Fruit fly (Drosophila melanogaster) whole organism, prepupa: ENCODE measurements around the gene CG6791.

Experiments used
- CG11902 ChIP-seq: fragments of 200-800 bp; sonication (Bioruptor generic); optimal IDR thresholded peaks from 3 replicates; lab custom pipeline; 2016; ENCODE audit warnings: missing biosample characterization, missing genetic modification characterization
- CG3032 ChIP-seq: fragments of 200-800 bp; optimal IDR thresholded peaks from 2 replicates; lab custom pipeline; 2019; ENCODE audit warnings: missing biosample characterization, mild to moderate bottlenecking, missing genetic modification characterization, moderate library complexity
- CG34406 ChIP-seq: fragments of 200-800 bp; sonication (Bioruptor generic); optimal IDR thresholded peaks from 3 replicates; lab custom pipeline; 2016; ENCODE audit warnings: missing biosample characterization, missing genetic modification characterization
- CG4318 ChIP-seq: fragments of 200-800 bp; sonication (Bioruptor generic); optimal IDR thresholded peaks from 3 replicates; lab custom pipeline; 2017; ENCODE audit warnings: missing biosample characterization, mild to moderate bottlenecking, missing genetic modification characterization
- Eip93F ChIP-seq: fragments of 200-800 bp; sonication (Bioruptor generic); optimal IDR thresholded peaks from 2 replicates; lab custom pipeline; 2016; ENCODE audit warnings: missing biosample characterization, mild to moderate bottlenecking, missing genetic modification characterization
- Hr4 ChIP-seq: fragments of 200-800 bp; sonication (Bioruptor generic); optimal IDR thresholded peaks from 3 replicates; lab custom pipeline; 2016; ENCODE audit warnings: missing biosample characterization, missing genetic modification characterization
- achi ChIP-seq: fragments of 200-800 bp; sonication (Bioruptor generic); optimal IDR thresholded peaks from 3 replicates; lab custom pipeline; 2016; ENCODE audit warnings: missing biosample characterization, missing genetic modification characterization
- eg ChIP-seq: fragments of 200-800 bp; sonication (Bioruptor generic); IDR thresholded peaks from 3 replicates; pipeline ENCODE4 v1.3.6; 2022; ENCODE audit warnings: missing biosample characterization, missing genetic modification characterization
- esn ChIP-seq: fragments of 200-800 bp; sonication (Bioruptor generic); optimal IDR thresholded peaks from 2 replicates; lab custom pipeline; 2016; ENCODE audit warnings: missing biosample characterization, mild to moderate bottlenecking, missing genetic modification characterization, moderate library complexity
- spab ChIP-seq: fragments of 200-800 bp; sonication (Bioruptor generic); optimal IDR thresholded peaks from 2 replicates; lab custom pipeline; 2017; ENCODE audit warnings: missing biosample characterization, mild to moderate bottlenecking, missing genetic modification characterization, missing genetic modification reagents

- TF ChIP-seq Eip93F (GFP tag; lab: Kevin White, UChicago) = peak; percentile 86
- TF ChIP-seq Hr4 = peak; percentile 92
- peak; percentile 92 for TF ChIP-seq spab
- TF ChIP-seq CG34406 = peak; percentile 92
- TF ChIP-seq esn (GFP tag; lab: Kevin White, UChicago) = peak; percentile 96
- peak; percentile 95 for TF ChIP-seq CG11902 (GFP tag; lab: Kevin White, UChicago)
- TF ChIP-seq CG4318 (GFP tag; lab: Kevin White, UChicago) = peak; percentile 87
- peak; percentile 90 for TF ChIP-seq achi
- peak; percentile 96 for TF ChIP-seq CG3032
- peak; percentile 97 for TF ChIP-seq eg
Measured at dm6 chr3R:11562326-11563109, 27.4 kb downstream of the CG6791 start.
